Fruit fly (Drosophila melanogaster) S2 (cell line): ENCODE data around the gene Dis3.

Experiments used
- CG8478 ChIP-seq: fragments of >200 bp; optimal IDR thresholded peaks from 2 replicates; lab custom pipeline; 2018
- CTCF ChIP-seq, 2 experiments: fragments of >200 bp; optimal IDR thresholded peaks; 2 replicates each; lab custom pipeline; 2018

DNA sequence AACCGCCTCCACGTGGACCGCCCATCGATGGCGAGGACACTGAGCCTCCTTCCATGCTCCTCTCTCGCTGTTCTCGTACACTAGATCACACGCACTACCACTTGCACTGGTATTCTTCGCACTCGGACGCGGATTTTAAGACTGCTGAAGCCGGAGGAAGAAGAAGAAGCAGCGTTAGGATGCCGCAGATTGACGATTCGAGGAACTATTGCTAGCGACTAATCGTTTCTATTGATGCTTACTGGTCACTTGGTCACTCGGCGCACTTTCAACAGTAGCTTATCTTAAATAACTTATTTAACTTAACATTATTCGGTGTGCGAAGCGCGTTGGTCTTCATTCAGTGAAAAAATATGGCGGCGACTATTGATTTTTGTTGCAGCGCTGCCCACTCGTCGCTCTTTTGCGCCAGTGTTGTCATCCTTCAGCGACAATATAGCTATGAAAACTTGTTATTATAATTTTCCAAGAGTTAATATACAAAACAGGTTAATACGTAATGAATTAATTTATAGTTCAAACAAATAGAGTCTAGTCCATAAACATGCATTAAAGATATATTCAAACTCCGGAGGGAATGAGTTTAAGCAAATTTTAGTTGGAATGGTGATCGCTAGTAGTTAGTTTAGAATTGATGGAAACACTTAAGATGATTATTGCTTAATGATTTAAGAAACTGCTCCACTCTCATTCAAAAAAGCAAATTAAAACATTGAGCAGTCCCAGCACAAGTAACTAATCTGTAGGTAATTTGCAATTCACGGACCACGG, 15.4 kb downstream of the Dis3 start, which contains the start of the genes CG5746 and CG6454:
- TF ChIP-seq CG8478 (lab: Kevin White, UChicago) (no peak), CTCF (optimal IDR thresholded peaks at IDR 0.05; lab: Kevin White, UChicago) (no peak)
